Fruit fly (Drosophila melanogaster) whole organism, embryonic: ENCODE results near the gene CG34301.
A peak's percentile ranks its signal among the peaks of the same experiment; 100 is the strongest.

Source experiments
- Asciz ChIP-seq: fragments of 200-800 bp; sonication (Bioruptor generic); optimal IDR thresholded peaks from 2 replicates; lab custom pipeline; 2017; ENCODE audit warnings: missing biosample characterization, mild to moderate bottlenecking, missing genetic modification characterization, missing genetic modification reagents
- Awh ChIP-seq: fragments of 200-800 bp; sonication (Bioruptor generic); IDR thresholded peaks from 2 replicates; pipeline ENCODE4, ENCODE4 v1.3.6; 2022; ENCODE audit warnings: missing biosample characterization, missing genetic modification characterization
- CG10979 ChIP-seq: fragments of 200-800 bp; sonication (Bioruptor generic); optimal IDR thresholded peaks from 2 replicates; lab custom pipeline; 2018; ENCODE audit warnings: missing biosample characterization, mild to moderate bottlenecking, missing genetic modification characterization, moderate library complexity
- CG12155 ChIP-seq: fragments of 200-800 bp; sonication (Bioruptor generic); optimal IDR thresholded peaks from 3 replicates; lab custom pipeline; 2016; ENCODE audit warnings: missing biosample characterization, missing genetic modification characterization
- CG13424 ChIP-seq: fragments of 200-800 bp; sonication (Bioruptor generic); optimal IDR thresholded peaks from 2 replicates; lab custom pipeline; 2019; ENCODE audit warnings: missing biosample characterization, mild to moderate bottlenecking, missing genetic modification characterization, moderate library complexity
- CG14050 ChIP-seq: fragments of 200-800 bp; sonication (Bioruptor generic); IDR thresholded peaks from 3 replicates; pipeline ENCODE4 v1.3.6; 2022; ENCODE audit warnings: missing biosample characterization, missing genetic modification characterization
- CG14965 ChIP-seq: fragments of 200-800 bp; sonication (Bioruptor generic); optimal IDR thresholded peaks from 2 replicates; lab custom pipeline; 2016; ENCODE audit warnings: missing biosample characterization, missing genetic modification characterization, borderline replicate concordance
- CG1529 ChIP-seq: fragments of 200-800 bp; sonication (Bioruptor generic); optimal IDR thresholded peaks from 3 replicates; lab custom pipeline; 2018; ENCODE audit warnings: missing biosample characterization, missing genetic modification characterization
- CG17361 ChIP-seq: fragments of 200-800 bp; sonication (Bioruptor generic); IDR thresholded peaks from 3 replicates; pipeline ENCODE4 v1.3.6; 2022; ENCODE audit warnings: missing biosample characterization, missing genetic modification characterization
- CG17568 ChIP-seq: fragments of 200-800 bp; sonication (Bioruptor generic); optimal IDR thresholded peaks from 2 replicates; lab custom pipeline; 2018; ENCODE audit warnings: missing biosample characterization, mild to moderate bottlenecking, missing genetic modification characterization, moderate library complexity
- CG17612 ChIP-seq: fragments of 200-800 bp; sonication (Bioruptor generic); IDR thresholded peaks from 2 replicates; pipeline ENCODE4 v1.3.6; 2022; ENCODE audit warnings: missing biosample characterization, missing genetic modification characterization
- CG18262 ChIP-seq: fragments of 200-800 bp; optimal IDR thresholded peaks from 3 replicates; lab custom pipeline; 2019; ENCODE audit warnings: missing biosample characterization, mild to moderate bottlenecking, missing genetic modification characterization, moderate library complexity
- CG18599 ChIP-seq: fragments of 200-800 bp; sonication (Bioruptor generic); optimal IDR thresholded peaks from 3 replicates; lab custom pipeline; 2017; ENCODE audit warnings: missing biosample characterization, missing genetic modification characterization, mild to moderate bottlenecking, moderate library complexity, missing genetic modification reagents
- CG2120 ChIP-seq: fragments of 200-800 bp; sonication (Bioruptor generic); optimal IDR thresholded peaks from 3 replicates; lab custom pipeline; 2016; ENCODE audit warnings: missing biosample characterization, missing genetic modification characterization
- CG2129 ChIP-seq: fragments of 200-800 bp; sonication (Bioruptor generic); IDR thresholded peaks from 2 replicates; pipeline ENCODE4 v1.3.6; 2022; ENCODE audit warnings: missing biosample characterization, missing genetic modification characterization; ENCODE audit not compliant: partially characterized antibody
- CG31365 ChIP-seq: fragments of 200-800 bp; sonication (Bioruptor generic); optimal IDR thresholded peaks from 2 replicates; lab custom pipeline; 2018; ENCODE audit warnings: missing biosample characterization, mild to moderate bottlenecking, missing genetic modification characterization
- CG3281 ChIP-seq: fragments of 200-800 bp; sonication (Bioruptor generic); optimal IDR thresholded peaks from 3 replicates; lab custom pipeline; 2017; ENCODE audit warnings: missing biosample characterization, mild to moderate bottlenecking, missing genetic modification characterization
- CG33557 ChIP-seq: fragments of 200-800 bp; sonication (Bioruptor generic); optimal IDR thresholded peaks from 2 replicates; lab custom pipeline; 2019; ENCODE audit warnings: missing biosample characterization, mild to moderate bottlenecking, missing genetic modification characterization, moderate library complexity
- CG34422 ChIP-seq: fragments of 200-800 bp; sonication (Bioruptor generic); IDR thresholded peaks from 3 replicates; pipeline ENCODE4 v1.3.6; 2022; ENCODE audit warnings: missing biosample characterization, missing genetic modification characterization
- CG4820 ChIP-seq: fragments of 200-800 bp; sonication (Bioruptor generic); optimal IDR thresholded peaks from 3 replicates; lab custom pipeline; 2016; ENCODE audit warnings: missing biosample characterization, missing genetic modification characterization
- CG6854 ChIP-seq: fragments of 200-800 bp; sonication (Bioruptor generic); optimal IDR thresholded peaks from 3 replicates; lab custom pipeline; 2017; ENCODE audit warnings: missing biosample characterization, mild to moderate bottlenecking, missing genetic modification characterization
- CG7556 ChIP-seq: fragments of 200-800 bp; sonication (Bioruptor generic); optimal IDR thresholded peaks from 2 replicates; lab custom pipeline; 2017; ENCODE audit warnings: missing biosample characterization, mild to moderate bottlenecking, missing genetic modification characterization
- CG7839 ChIP-seq: fragments of 200-800 bp; sonication (Bioruptor generic); optimal IDR thresholded peaks from 3 replicates; lab custom pipeline; 2018; ENCODE audit warnings: missing biosample characterization, mild to moderate bottlenecking, missing genetic modification characterization, moderate library complexity
- CG8388 ChIP-seq: fragments of 200-800 bp; sonication (Bioruptor generic); optimal IDR thresholded peaks from 2 replicates; lab custom pipeline; 2019; ENCODE audit warnings: missing biosample characterization, mild to moderate bottlenecking, missing genetic modification characterization, moderate library complexity
- CG9609 ChIP-seq: fragments of 200-800 bp; sonication (Bioruptor generic); optimal IDR thresholded peaks from 3 replicates; lab custom pipeline; 2016; ENCODE audit warnings: missing biosample characterization, missing genetic modification characterization
- CkIIα-i1 ChIP-seq: fragments of 200-800 bp; sonication (Bioruptor generic); IDR thresholded peaks from 2 replicates; pipeline ENCODE4 v1.3.6; 2022; ENCODE audit warnings: missing biosample characterization, missing genetic modification characterization
- Dref ChIP-seq: fragments of 200-800 bp; sonication (Bioruptor generic); IDR thresholded peaks from 2 replicates; pipeline ENCODE4 v1.3.6; 2022; ENCODE audit warnings: missing biosample characterization, missing genetic modification characterization
- Ets65A ChIP-seq: fragments of 200-800 bp; sonication (Bioruptor generic); peaks from one replicate; lab custom pipeline; 2016; ENCODE audit warnings: missing biosample characterization, missing genetic modification characterization
- Hr78 ChIP-seq, 2 experiments: fragments of 200-800 bp in 1 of 2; fragments of >200 bp in 1 of 2; sonication (Bioruptor generic) in 1 of 2; optimal IDR thresholded peaks; 2 replicates each; lab custom pipeline; 2017 to 2019; ENCODE audit warnings: missing biosample characterization in 2 of 2, missing genetic modification characterization in 2 of 2, mild to moderate bottlenecking in 1 of 2, moderate library complexity in 1 of 2
- Oli ChIP-seq: fragments of 200-800 bp; sonication (Bioruptor generic); optimal IDR thresholded peaks from 2 replicates; lab custom pipeline; 2018; ENCODE audit warnings: missing biosample characterization, mild to moderate bottlenecking, missing genetic modification characterization, moderate library complexity
- Sox100B ChIP-seq: fragments of 200-800 bp; sonication (Bioruptor generic); optimal IDR thresholded peaks from 3 replicates; lab custom pipeline; 2018; ENCODE audit warnings: missing biosample characterization, mild to moderate bottlenecking, missing genetic modification characterization
- Trl ChIP-seq, 3 experiments: fragments of >200 bp in 2 of 3; fragments of 200-800 bp in 1 of 3; sonication (Bioruptor generic) in 1 of 3; optimal IDR thresholded peaks; 2 replicates in 1 of 3; 3 replicates in 2 of 3; lab custom pipeline; 2016 to 2017; ENCODE audit warnings: missing biosample characterization in 1 of 3, missing genetic modification characterization in 1 of 3
- al ChIP-seq: fragments of 200-800 bp; sonication (Bioruptor generic); IDR thresholded peaks from 2 replicates; pipeline ENCODE4 v1.3.6; 2022; ENCODE audit warnings: missing biosample characterization, missing genetic modification characterization
- bab2 ChIP-seq: fragments of 200-800 bp; sonication (Bioruptor generic); optimal IDR thresholded peaks from 2 replicates; lab custom pipeline; 2016; ENCODE audit warnings: missing biosample characterization, missing genetic modification characterization
- cg ChIP-seq: fragments of 200-800 bp; sonication (Bioruptor generic); optimal IDR thresholded peaks from 3 replicates; lab custom pipeline; 2019; ENCODE audit warnings: missing biosample characterization, mild to moderate bottlenecking, missing genetic modification characterization, moderate library complexity
- dan ChIP-seq: fragments of 200-800 bp; sonication (Bioruptor generic); IDR thresholded peaks from 2 replicates; pipeline ENCODE4 v1.3.6; 2022; ENCODE audit warnings: missing biosample characterization, missing genetic modification characterization
- eyg ChIP-seq: fragments of 200-800 bp; sonication (Bioruptor generic); optimal IDR thresholded peaks from 3 replicates; lab custom pipeline; 2016; ENCODE audit warnings: missing biosample characterization, missing genetic modification characterization
- fru ChIP-seq: fragments of >200 bp; optimal IDR thresholded peaks from 2 replicates; lab custom pipeline; 2017
- gem ChIP-seq: fragments of 200-800 bp; sonication (Bioruptor generic); optimal IDR thresholded peaks from 2 replicates; lab custom pipeline; 2019; ENCODE audit warnings: missing biosample characterization, mild to moderate bottlenecking, missing genetic modification characterization, moderate library complexity
- grau ChIP-seq: fragments of 200-800 bp; optimal IDR thresholded peaks from 3 replicates; lab custom pipeline; 2019; ENCODE audit warnings: missing biosample characterization, mild to moderate bottlenecking, missing genetic modification characterization, moderate library complexity
- gro ChIP-seq: fragments of 200-800 bp; sonication (Bioruptor generic); optimal IDR thresholded peaks from 2 replicates; lab custom pipeline; 2016; ENCODE audit warnings: missing biosample characterization, missing genetic modification characterization
- insv ChIP-seq, 2 experiments: fragments of 200-800 bp; sonication (Bioruptor generic); optimal IDR thresholded peaks; 3 replicates each; lab custom pipeline; 2016 to 2018; ENCODE audit warnings: missing biosample characterization in 2 of 2, missing genetic modification characterization in 2 of 2
- mam ChIP-seq: fragments of 200-800 bp; sonication (Bioruptor generic); optimal IDR thresholded peaks from 3 replicates; lab custom pipeline; 2016; ENCODE audit warnings: missing biosample characterization, missing genetic modification characterization
- nau ChIP-seq: fragments of 200-800 bp; sonication (Bioruptor generic); optimal IDR thresholded peaks from 3 replicates; lab custom pipeline; 2017; ENCODE audit warnings: missing biosample characterization, mild to moderate bottlenecking, missing genetic modification characterization, missing genetic modification reagents
- pho ChIP-seq: fragments of 200-800 bp; sonication (Bioruptor generic); optimal IDR thresholded peaks from 2 replicates; lab custom pipeline; 2016; ENCODE audit warnings: missing biosample characterization, missing genetic modification characterization
- schlank ChIP-seq: fragments of 200-800 bp; sonication (Bioruptor generic); optimal IDR thresholded peaks from 2 replicates; lab custom pipeline; 2018; ENCODE audit warnings: missing biosample characterization, mild to moderate bottlenecking, missing genetic modification characterization
- sim ChIP-seq: fragments of 200-800 bp; sonication (Bioruptor generic); IDR thresholded peaks from 2 replicates; pipeline ENCODE4 v1.3.6; 2022; ENCODE audit warnings: missing biosample characterization, missing genetic modification characterization
- slp2 ChIP-seq: fragments of 200-800 bp; sonication (Bioruptor generic); optimal IDR thresholded peaks from 2 replicates; lab custom pipeline; 2016; ENCODE audit warnings: missing biosample characterization, missing genetic modification characterization
- unpg ChIP-seq: fragments of 200-800 bp; sonication (Bioruptor generic); optimal IDR thresholded peaks from 3 replicates; lab custom pipeline; 2018; ENCODE audit warnings: missing biosample characterization, mild to moderate bottlenecking, missing genetic modification characterization, moderate library complexity
- vfl ChIP-seq: fragments of 200-800 bp; sonication (Bioruptor generic); optimal IDR thresholded peaks from 2 replicates; lab custom pipeline; 2016; ENCODE audit warnings: missing biosample characterization, missing genetic modification characterization

The CG34301 gene

DNA sequence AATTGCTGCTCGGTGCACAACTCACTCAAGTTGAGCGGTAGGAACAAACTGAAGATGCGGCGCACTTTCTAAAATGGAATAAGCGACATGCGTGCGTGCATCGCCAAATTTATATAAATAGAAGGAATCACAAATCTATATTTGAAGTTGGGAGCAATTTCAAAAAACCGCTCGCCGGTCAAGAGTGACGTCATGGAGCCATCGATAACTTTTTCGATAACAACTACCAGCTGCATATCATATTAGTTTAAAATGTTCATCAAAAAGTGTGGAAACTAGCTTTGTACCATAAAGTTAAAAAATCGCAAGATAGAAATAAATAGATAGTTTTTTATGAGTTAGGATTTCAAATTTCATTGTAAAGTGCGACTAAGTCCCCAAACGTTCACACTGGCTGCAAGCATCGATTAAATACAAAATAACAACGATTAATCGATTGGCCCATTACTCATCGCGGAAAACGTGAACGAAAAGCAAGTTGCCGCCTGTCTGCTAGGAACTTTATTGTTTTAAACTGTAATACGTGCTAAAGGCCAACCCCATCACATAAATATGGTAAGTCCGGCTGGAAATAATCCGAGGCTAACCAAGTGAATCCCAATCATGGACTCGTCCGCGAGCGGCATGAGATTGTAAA lies 28.0 kb downstream of the CG34301 start, which contains the start of the genes Pif1A, Pif1B and CCT7 (continued):
- TF ChIP-seq insv (GFP tag; optimal IDR thresholded peaks at IDR 0.05; lab: Kevin White, UChicago) = peak in 1 of 2 experiments; percentile 4
- TF ChIP-seq CG14965 (GFP tag; lab: Kevin White, UChicago) = no peak
- no peak for TF ChIP-seq Asciz (GFP tag; lab: Kevin White, UChicago)
- peak; percentile 15 for TF ChIP-seq CG3281
- peak; percentile 17 for TF ChIP-seq CG10979
- no peak for TF ChIP-seq gro (GFP tag; lab: Kevin White, UChicago)
- no peak for TF ChIP-seq CG8388 (GFP tag; lab: Kevin White, UChicago)
- TF ChIP-seq cg (GFP tag; lab: Kevin White, UChicago) = no peak
- no peak for TF ChIP-seq slp2
- peak; percentile 79; the same call in 2 of the 3 replicates for TF ChIP-seq CG34422 (GFP tag; lab: Robert Waterston, UW)
- no peak for TF ChIP-seq CG17568
- TF ChIP-seq grau (tag; lab: Kevin White, UChicago) = no peak
- no peak for TF ChIP-seq dan (GFP tag; lab: Robert Waterston, UW)
- TF ChIP-seq Trl (optimal IDR thresholded peaks at IDR 0.05; lab: Kevin White, UChicago) = no peak
- peak; percentile 17 for TF ChIP-seq Trl (GFP tag; optimal IDR thresholded peaks at IDR 0.05; lab: Kevin White, UChicago)
- peak; percentile 32 for TF ChIP-seq gem
- TF ChIP-seq CG1529 (GFP tag; lab: Kevin White, UChicago) = no peak
- no peak for TF ChIP-seq CG14050 (GFP tag; lab: Robert Waterston, UW)
- peak; percentile 27 for TF ChIP-seq CG9609 (GFP tag; lab: Kevin White, UChicago)
- peak; percentile 26 for TF ChIP-seq CG12155 (GFP tag; lab: Kevin White, UChicago)
- no peak for TF ChIP-seq CG6854
- no peak for TF ChIP-seq CkIIα-i1
- no peak for TF ChIP-seq CG17612 (GFP tag; lab: Robert Waterston, UW)
- TF ChIP-seq al (GFP tag; lab: Robert Waterston, UW) = no peak
- TF ChIP-seq Hr78 (GFP tag; optimal IDR thresholded peaks at IDR 0.05; lab: Kevin White, UChicago) = no peak
- no peak for TF ChIP-seq nau (GFP tag; lab: Kevin White, UChicago)
- TF ChIP-seq pho = peak; percentile 4
- no peak for TF ChIP-seq Awh (GFP tag; lab: Robert Waterston, UW)
- TF ChIP-seq CG2129 = peak; percentile 90
- TF ChIP-seq CG2120 (GFP tag; lab: Kevin White, UChicago) = peak; percentile 43
- no peak for TF ChIP-seq eyg (GFP tag; lab: Kevin White, UChicago)
- TF ChIP-seq schlank (tag; lab: Kevin White, UChicago) = no peak
- peak; percentile 17 for TF ChIP-seq vfl (GFP tag; lab: Kevin White, UChicago)
- TF ChIP-seq Sox100B (GFP tag; lab: Kevin White, UChicago) = no peak
- TF ChIP-seq mam (GFP tag; lab: Kevin White, UChicago) = peak; percentile 17
- TF ChIP-seq Oli (tag; lab: Kevin White, UChicago) = no peak
- no peak for TF ChIP-seq bab2 (GFP tag; lab: Kevin White, UChicago)
- no peak for TF ChIP-seq CG18599 (GFP tag; lab: Kevin White, UChicago)
- TF ChIP-seq unpg = no peak
- no peak for TF ChIP-seq fru (lab: Kevin White, UChicago)
- peak; percentile 38; the same call in 1 of the 3 replicates for TF ChIP-seq CG17361
- no peak for TF ChIP-seq sim (GFP tag; lab: Robert Waterston, UW)
- TF ChIP-seq CG31365 (tag; lab: Kevin White, UChicago) = no peak
- no peak for TF ChIP-seq CG13424
- peak; percentile 91 for TF ChIP-seq Dref (GFP tag; lab: Robert Waterston, UW)
- no peak for TF ChIP-seq Ets65A (GFP tag; lab: Kevin White, UChicago)
- peak; percentile 26 for TF ChIP-seq CG18262
- no peak for TF ChIP-seq CG33557 (GFP tag; lab: Kevin White, UChicago)
- TF ChIP-seq CG7839 (tag; lab: Kevin White, UChicago) = no peak
- no peak for TF ChIP-seq CG7556 (GFP tag; lab: Kevin White, UChicago)
- TF ChIP-seq CG4820 (GFP tag; lab: Kevin White, UChicago) = no peak
